Worm (Caenorhabditis elegans) whole organism, L4/young adult: ENCODE data around the gene rbm-26.

Experiments used
- dao-5 ChIP-seq: sonication (generic microtip); optimal IDR thresholded peaks from 2 replicates; lab custom pipeline; 2016; ENCODE audit warnings: missing genotype, missing genetic modification characterization, moderate library complexity, missing compliant biosample characterization
- him-1 ChIP-seq: sonication (generic microtip); optimal IDR thresholded peaks from 2 replicates; lab custom pipeline; 2016; ENCODE audit warnings: missing genotype, missing genetic modification reagents, missing genetic modification characterization, missing compliant biosample characterization

DNA sequence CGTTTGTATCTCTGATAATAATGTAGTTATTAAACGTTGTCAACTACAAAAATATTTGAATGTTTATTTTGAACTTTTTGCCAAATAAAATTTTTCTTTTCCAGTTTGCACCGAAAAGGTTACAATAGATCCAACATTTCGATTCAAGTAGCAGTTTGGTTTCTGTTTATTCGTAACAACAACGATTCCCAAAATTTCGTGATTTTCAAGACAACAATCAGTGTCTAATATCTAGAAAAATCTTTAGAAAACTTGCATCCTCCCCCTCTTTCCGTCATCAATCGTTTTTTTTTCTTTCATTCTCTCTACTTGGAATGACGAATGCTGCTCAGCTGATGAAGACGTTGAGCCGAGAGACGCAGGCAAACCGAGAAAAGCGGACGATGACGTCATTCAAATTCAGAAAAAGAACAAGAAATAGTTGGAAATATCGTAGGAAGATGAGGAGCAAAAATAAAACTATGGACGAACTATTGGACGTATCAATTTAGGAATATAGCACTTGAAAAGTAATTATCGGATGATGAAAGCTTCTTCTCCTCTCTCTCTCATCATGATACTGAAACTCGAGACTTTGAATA lies 47.3 kb downstream of the rbm-26 start:
- TF ChIP-seq dao-5 (tag; lab: Kevin White, UChicago) (no peak), him-1 (peak; percentile 64)
